Fruit fly (Drosophila melanogaster): Measurements from ENCODE around the gene CG16721.

- no peak for TF ChIP-seq Sin3A (optimal IDR thresholded peaks at IDR 0.05)
- no peak for TF ChIP-seq Myc (optimal IDR thresholded peaks at IDR 0.05)
- TF ChIP-seq insv (optimal IDR thresholded peaks at IDR 0.05): no peak
- no peak for TF ChIP-seq psq (optimal IDR thresholded peaks at IDR 0.05)
- no peak for TF ChIP-seq h (optimal IDR thresholded peaks at IDR 0.05)
- TF ChIP-seq ttk (optimal IDR thresholded peaks at IDR 0.05): no peak
Measured at dm6 chrX:5888260-5888659, 8.6 kb downstream of the CG16721 start.

Data from Kc167 (cell line).